Worm (Caenorhabditis elegans): Measurements from ENCODE around the gene F16B3.2.

F16B3.2 gene

DNA sequence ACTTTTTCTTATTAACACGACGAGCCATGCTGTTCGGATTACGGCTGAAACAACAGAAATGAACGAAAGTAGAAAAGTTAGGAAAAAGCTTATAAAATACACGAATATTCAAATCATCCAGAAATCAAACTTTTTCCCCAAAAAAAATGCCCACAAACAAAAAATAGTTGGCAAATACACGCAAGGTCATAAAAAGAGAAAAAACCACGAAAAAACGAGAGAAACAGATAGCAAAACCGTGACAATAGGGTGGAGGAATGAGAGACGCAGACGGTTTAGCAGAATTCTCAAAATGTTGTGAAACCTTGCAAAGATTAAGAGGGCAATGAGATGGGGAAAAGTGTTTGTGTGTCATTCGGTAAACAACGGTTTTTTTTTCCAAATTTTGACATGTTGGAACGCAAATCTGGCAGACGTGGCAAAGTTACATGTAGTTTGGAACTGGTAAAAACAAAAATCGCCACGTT lies 29.2 kb upstream of the F16B3.2 start, which contains the start of gene tank-1 (continued):
- TF ChIP-seq daf-19 (GFP tag; conservative IDR thresholded peaks at IDR 0.05) (no peak), F49E8.2 (tag; optimal IDR thresholded peaks at IDR 0.05; ENCODE audit: borderline replicate concordance) (no peak), jun-1 (tag; optimal IDR thresholded peaks at IDR 0.05) (no peak), mes-2 (tag; optimal IDR thresholded peaks at IDR 0.05; ENCODE audit: poor library complexity, severe bottlenecking) (peak; percentile 14), T26A8.4 (GFP tag; IDR thresholded peaks at IDR 0.05) (no peak), zip-2 (tag; optimal IDR thresholded peaks at IDR 0.05) (no peak), lir-3 (tag; optimal IDR thresholded peaks at IDR 0.05) (no peak), D1046.2 (GFP tag; IDR thresholded peaks at IDR 0.05) (no peak), aly-2 (tag; optimal IDR thresholded peaks at IDR 0.05) (no peak), nhr-11 (tag; optimal IDR thresholded peaks at IDR 0.05) (no peak), Y75B8A.6 (GFP tag; IDR thresholded peaks at IDR 0.05) (no peak), ceh-62 (tag; optimal IDR thresholded peaks at IDR 0.05) (no peak), ZK546.5 (tag; optimal IDR thresholded peaks at IDR 0.05) (no peak), spr-1 (tag; optimal IDR thresholded peaks at IDR 0.05) (no peak), F10B5.3 (tag; optimal IDR thresholded peaks at IDR 0.05) (no peak), nhr-6 (tag; optimal IDR thresholded peaks at IDR 0.05) (no peak), nhr-77 (tag; optimal IDR thresholded peaks at IDR 0.05) (peak; percentile 26), rbr-2 (tag; optimal IDR thresholded peaks at IDR 0.05) (no peak), ceh-44 (GFP tag; IDR thresholded peaks at IDR 0.05) (no peak), unc-39 (tag; optimal IDR thresholded peaks at IDR 0.05) (no peak), hlh-11 (tag; optimal IDR thresholded peaks at IDR 0.05) (peak; percentile 19), Y48G9A.11 (GFP tag; IDR thresholded peaks at IDR 0.05) (no peak), ceh-32 (tag; optimal IDR thresholded peaks at IDR 0.05; ENCODE audit: poor library complexity) (no peak), lsy-2 (tag; optimal IDR thresholded peaks at IDR 0.05) (no peak), zfp-3 (GFP tag; conservative IDR thresholded peaks at IDR 0.05) (no peak), madf-9 (GFP tag; conservative IDR thresholded peaks at IDR 0.05) (no peak), nhr-48 (tag; optimal IDR thresholded peaks at IDR 0.05) (no peak), sdz-12 (GFP tag; optimal IDR thresholded peaks at IDR 0.05) (no peak), daf-12 (tag; optimal IDR thresholded peaks at IDR 0.05) (no peak), hmg-1.1 (GFP tag; IDR thresholded peaks at IDR 0.05) (peak; percentile 46; the same call in 1 of the 2 replicates), dmd-8 (GFP tag; IDR thresholded peaks at IDR 0.05) (no peak), set-16 (GFP tag; IDR thresholded peaks at IDR 0.05) (no peak), fos-1 (tag; optimal IDR thresholded peaks at IDR 0.05) (no peak), ztf-11 (tag; optimal IDR thresholded peaks at IDR 0.05) (no peak), tra-1 (GFP tag; IDR thresholded peaks at IDR 0.05) (no peak), arid-1 (GFP tag; conservative IDR thresholded peaks at IDR 0.05) (no peak), daf-16 (GFP tag; optimal IDR thresholded peaks at IDR 0.05) (peak in 1 of 2 experiments; percentile 20), daf-16 (tag; optimal IDR thresholded peaks at IDR 0.05) (no peak), attf-4 (tag; optimal IDR thresholded peaks at IDR 0.05) (no peak), nhr-102 (tag; optimal IDR thresholded peaks at IDR 0.05) (no peak), dpl-1 (GFP tag; optimal IDR thresholded peaks at IDR 0.05) (no peak), aha-1 (tag) (peak; percentile 93)

DNA sequence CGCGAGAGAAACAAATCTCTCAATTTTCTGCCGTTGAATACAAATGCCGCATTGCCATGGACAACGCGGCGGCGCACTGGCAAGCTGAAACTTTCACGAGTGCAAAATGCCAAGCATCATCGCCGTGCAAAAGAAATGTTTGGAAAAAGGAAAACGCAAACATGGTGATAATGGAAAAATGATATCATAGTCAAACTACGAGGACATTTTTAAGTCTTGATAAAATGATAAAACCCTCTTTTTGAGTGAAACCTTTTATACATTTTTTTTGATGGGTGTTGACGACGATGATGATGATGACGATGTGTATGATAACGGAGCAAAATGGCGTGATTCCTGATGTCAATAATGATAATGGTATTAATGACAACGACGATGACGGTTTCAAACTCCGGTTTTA lies 27.6 kb upstream of the F16B3.2 start:
- TF ChIP-seq D1046.2 (GFP tag; IDR thresholded peaks at IDR 0.05), result no peak
- TF ChIP-seq pqm-1 (tag; optimal IDR thresholded peaks at IDR 0.05), result peak; percentile 23
- no peak for TF ChIP-seq daf-16 (GFP tag; optimal IDR thresholded peaks at IDR 0.05)
- peak; percentile 59 for TF ChIP-seq daf-16 (tag; optimal IDR thresholded peaks at IDR 0.05)
- TF ChIP-seq dmd-8 (GFP tag; IDR thresholded peaks at IDR 0.05), result no peak
- peak; percentile 46 for TF ChIP-seq dmd-6 (GFP tag; IDR thresholded peaks at IDR 0.05)
- TF ChIP-seq zfp-2 (tag; optimal IDR thresholded peaks at IDR 0.05), result no peak
- TF ChIP-seq nhr-6 (tag; optimal IDR thresholded peaks at IDR 0.05), result no peak
- no peak for TF ChIP-seq madf-9 (GFP tag; conservative IDR thresholded peaks at IDR 0.05)
- TF ChIP-seq mxl-3 (GFP tag; optimal IDR thresholded peaks at IDR 0.05), result no peak
- no peak for TF ChIP-seq attf-4 (tag; optimal IDR thresholded peaks at IDR 0.05)
- TF ChIP-seq ctbp-1 (GFP tag; IDR thresholded peaks at IDR 0.05), result no peak
- TF ChIP-seq zip-11 (GFP tag; IDR thresholded peaks at IDR 0.05), result no peak
- no peak for TF ChIP-seq dve-1 (tag; optimal IDR thresholded peaks at IDR 0.05; ENCODE audit: insufficient read depth)
- TF ChIP-seq daf-19 (GFP tag; conservative IDR thresholded peaks at IDR 0.05), result no peak
- no peak for TF ChIP-seq lin-1 (GFP tag; IDR thresholded peaks at IDR 0.05)
- no peak for TF ChIP-seq hmg-1.1 (GFP tag; IDR thresholded peaks at IDR 0.05)
- TF ChIP-seq saeg-2 (GFP tag; IDR thresholded peaks at IDR 0.05), result no peak
- no peak for TF ChIP-seq lin-29 (GFP tag; IDR thresholded peaks at IDR 0.05)
